Fruit fly (Drosophila melanogaster): ENCODE results near the gene CG34166.

DNA sequence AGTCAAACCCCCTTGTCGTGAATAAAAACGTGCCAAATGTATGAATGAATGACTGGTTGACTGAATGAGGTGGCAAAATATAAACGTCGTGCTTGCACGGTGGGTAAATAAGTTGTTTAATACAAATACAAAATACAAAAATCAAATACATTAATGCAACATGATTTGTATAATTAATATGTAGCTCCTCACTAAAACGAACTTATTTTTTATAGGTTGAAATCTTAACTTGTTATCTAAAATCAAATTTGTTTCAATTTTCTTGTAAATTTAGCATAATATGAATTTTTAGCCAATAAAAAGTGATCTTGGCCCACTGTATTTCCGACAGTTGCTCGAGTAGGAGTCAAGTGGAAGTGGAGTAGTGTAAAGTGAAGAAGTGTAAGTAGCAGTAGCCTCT lies 45.1 kb upstream of the CG34166 start:
- TF ChIP-seq ttk (optimal IDR thresholded peaks at IDR 0.05) (no peak), h (optimal IDR thresholded peaks at IDR 0.05) (no peak), Myc (optimal IDR thresholded peaks at IDR 0.05) (no peak), psq (optimal IDR thresholded peaks at IDR 0.05) (no peak), insv (optimal IDR thresholded peaks at IDR 0.05) (no peak), Sin3A (optimal IDR thresholded peaks at IDR 0.05) (no peak)

Measured in Kc167 (cell line).